Fruit fly (Drosophila melanogaster) whole organism, embryonic: Measurements from ENCODE around the gene Eaat2.

ENCODE experiments used
- Adf1 ChIP-seq: fragments of 200-800 bp; sonication (Bioruptor generic); IDR thresholded peaks from 2 replicates; pipeline ENCODE4 v1.3.6; 2022; ENCODE audit warnings: missing biosample characterization, missing genetic modification characterization
- B-H2 ChIP-seq: fragments of 200-800 bp; sonication (Bioruptor generic); optimal IDR thresholded peaks from 2 replicates; lab custom pipeline; 2018; ENCODE audit warnings: missing biosample characterization, mild to moderate bottlenecking, missing genetic modification characterization
- CG14050 ChIP-seq: fragments of 200-800 bp; sonication (Bioruptor generic); IDR thresholded peaks from 3 replicates; pipeline ENCODE4 v1.3.6; 2022; ENCODE audit warnings: missing biosample characterization, missing genetic modification characterization
- CG14965 ChIP-seq: fragments of 200-800 bp; sonication (Bioruptor generic); optimal IDR thresholded peaks from 2 replicates; lab custom pipeline; 2016; ENCODE audit warnings: missing biosample characterization, missing genetic modification characterization, borderline replicate concordance
- CG15479 ChIP-seq: fragments of 200-800 bp; sonication (Bioruptor generic); optimal IDR thresholded peaks from 3 replicates; lab custom pipeline; 2019; ENCODE audit warnings: missing biosample characterization, mild to moderate bottlenecking, missing genetic modification characterization, moderate library complexity
- CG16813 ChIP-seq: fragments of 200-800 bp; sonication (Bioruptor generic); IDR thresholded peaks from 3 replicates; pipeline ENCODE4 v1.3.6; 2022; ENCODE audit warnings: missing biosample characterization, missing genetic modification characterization; ENCODE audit not compliant: partially characterized antibody
- CG17612 ChIP-seq: fragments of 200-800 bp; sonication (Bioruptor generic); IDR thresholded peaks from 2 replicates; pipeline ENCODE4 v1.3.6; 2022; ENCODE audit warnings: missing biosample characterization, missing genetic modification characterization
- CG31441 ChIP-seq: fragments of 200-800 bp; sonication (Bioruptor generic); IDR thresholded peaks from 2 replicates; pipeline ENCODE4 v1.3.6; 2022; ENCODE audit warnings: missing biosample characterization, missing genetic modification characterization
- CG34376 ChIP-seq: fragments of 200-800 bp; sonication (Bioruptor generic); optimal IDR thresholded peaks from 2 replicates; lab custom pipeline; 2018; ENCODE audit warnings: missing biosample characterization, mild to moderate bottlenecking, missing genetic modification characterization
- CG4328 ChIP-seq: fragments of 200-800 bp; sonication (Bioruptor generic); optimal IDR thresholded peaks from 3 replicates; lab custom pipeline; 2017; ENCODE audit warnings: missing biosample characterization, missing genetic modification reagents, missing genetic modification characterization
- CG4820 ChIP-seq: fragments of 200-800 bp; sonication (Bioruptor generic); optimal IDR thresholded peaks from 3 replicates; lab custom pipeline; 2016; ENCODE audit warnings: missing biosample characterization, missing genetic modification characterization
- CG4854 ChIP-seq: fragments of 200-800 bp; sonication (Bioruptor generic); optimal IDR thresholded peaks from 2 replicates; lab custom pipeline; 2016; ENCODE audit warnings: missing biosample characterization, missing genetic modification characterization, inconsistent platforms
- CG6654 ChIP-seq: fragments of 200-800 bp; sonication (Bioruptor generic); optimal IDR thresholded peaks from 2 replicates; lab custom pipeline; 2017; ENCODE audit warnings: missing biosample characterization, mild to moderate bottlenecking, missing genetic modification characterization
- CG6683 ChIP-seq: fragments of 200-800 bp; sonication (Bioruptor generic); optimal IDR thresholded peaks from 2 replicates; lab custom pipeline; 2017; ENCODE audit warnings: missing biosample characterization, mild to moderate bottlenecking, missing genetic modification characterization, missing genetic modification reagents
- CG6813 ChIP-seq: fragments of 200-800 bp; sonication (Bioruptor generic); optimal IDR thresholded peaks from 2 replicates; lab custom pipeline; 2017; ENCODE audit warnings: missing biosample characterization, missing genetic modification characterization, mild to moderate bottlenecking, moderate library complexity, missing genetic modification reagents
- CG7556 ChIP-seq: fragments of 200-800 bp; sonication (Bioruptor generic); optimal IDR thresholded peaks from 2 replicates; lab custom pipeline; 2017; ENCODE audit warnings: missing biosample characterization, mild to moderate bottlenecking, missing genetic modification characterization
- CG9437 ChIP-seq: fragments of 200-800 bp; sonication (Bioruptor generic); optimal IDR thresholded peaks from 2 replicates; lab custom pipeline; 2018; ENCODE audit warnings: missing biosample characterization, mild to moderate bottlenecking, missing genetic modification characterization
- Dip3 ChIP-seq: fragments of 200-800 bp; sonication (Bioruptor generic); optimal IDR thresholded peaks from 3 replicates; lab custom pipeline; 2016; ENCODE audit warnings: missing biosample characterization, missing genetic modification characterization
- Drgx ChIP-seq: fragments of 200-800 bp; sonication (Bioruptor generic); IDR thresholded peaks from 2 replicates; pipeline ENCODE4 v1.3.6; 2022; ENCODE audit warnings: missing biosample characterization, missing genetic modification characterization
- Elba2 ChIP-seq: fragments of 200-800 bp; sonication (Bioruptor generic); optimal IDR thresholded peaks from 3 replicates; lab custom pipeline; 2016; ENCODE audit warnings: missing biosample characterization, missing genetic modification characterization
- H15 ChIP-seq: fragments of 200-800 bp; sonication (Bioruptor generic); IDR thresholded peaks from 3 replicates; pipeline ENCODE4 v1.3.6; 2022; ENCODE audit warnings: missing biosample characterization, missing genetic modification characterization
- Hmr ChIP-seq: fragments of 200-800 bp; sonication (Bioruptor generic); optimal IDR thresholded peaks from 3 replicates; lab custom pipeline; 2017; ENCODE audit warnings: mild to moderate bottlenecking, missing biosample characterization, missing genetic modification reagents, missing genetic modification characterization
- Hmx ChIP-seq: fragments of 200-800 bp; sonication (Bioruptor generic); optimal IDR thresholded peaks from 2 replicates; lab custom pipeline; 2016; ENCODE audit warnings: missing biosample characterization, missing genetic modification characterization
- Jarid2 ChIP-seq: fragments of 200-800 bp; sonication (Bioruptor generic); optimal IDR thresholded peaks from 3 replicates; lab custom pipeline; 2017; ENCODE audit warnings: mild to moderate bottlenecking, missing biosample characterization, missing genetic modification reagents, missing genetic modification characterization
- MTF-1 ChIP-seq: fragments of 200-800 bp; sonication (Bioruptor generic); optimal IDR thresholded peaks from 2 replicates; lab custom pipeline; 2018; ENCODE audit warnings: missing biosample characterization, mild to moderate bottlenecking, missing genetic modification characterization, borderline replicate concordance
- Mad ChIP-seq: fragments of 200-800 bp; sonication (Bioruptor generic); optimal IDR thresholded peaks from 2 replicates; lab custom pipeline; 2016; ENCODE audit warnings: missing biosample characterization, missing genetic modification characterization
- NFAT ChIP-seq: fragments of 200-800 bp; sonication (Bioruptor generic); IDR thresholded peaks from 2 replicates; pipeline ENCODE4 v1.3.6; 2022; ENCODE audit warnings: missing biosample characterization, missing genetic modification characterization
- Ptx1 ChIP-seq: fragments of 200-800 bp; sonication (Bioruptor generic); IDR thresholded peaks from 2 replicates; pipeline ENCODE4 v1.3.6; 2022; ENCODE audit warnings: missing biosample characterization, missing genetic modification characterization
- ato ChIP-seq: fragments of 200-800 bp; sonication (Bioruptor generic); IDR thresholded peaks from 2 replicates; pipeline ENCODE4 v1.3.6; 2022; ENCODE audit warnings: missing biosample characterization, missing genetic modification characterization; ENCODE audit not compliant: partially characterized antibody
- cato ChIP-seq: fragments of 200-800 bp; sonication (Bioruptor generic); optimal IDR thresholded peaks from 2 replicates; lab custom pipeline; 2016; ENCODE audit warnings: missing biosample characterization, missing genetic modification characterization, borderline replicate concordance
- cg ChIP-seq: fragments of 200-800 bp; sonication (Bioruptor generic); optimal IDR thresholded peaks from 3 replicates; lab custom pipeline; 2019; ENCODE audit warnings: missing biosample characterization, mild to moderate bottlenecking, missing genetic modification characterization, moderate library complexity
- chn ChIP-seq: fragments of 200-800 bp; sonication (Bioruptor generic); optimal IDR thresholded peaks from 2 replicates; lab custom pipeline; 2016; ENCODE audit warnings: missing biosample characterization, missing genetic modification characterization
- croc ChIP-seq: fragments of 200-800 bp; sonication (Bioruptor generic); conservative IDR thresholded peaks from 3 replicates; pipeline ENCODE4 v1.3.6; 2022; ENCODE audit warnings: missing biosample characterization, missing genetic modification characterization
- crol ChIP-seq: fragments of 200-800 bp; sonication (Bioruptor generic); IDR thresholded peaks from 2 replicates; pipeline ENCODE4 v1.3.6; 2022; ENCODE audit warnings: missing biosample characterization, missing genetic modification characterization
- da ChIP-seq: fragments of 200-800 bp; sonication (Bioruptor generic); optimal IDR thresholded peaks from 2 replicates; lab custom pipeline; 2016; ENCODE audit warnings: missing biosample characterization, missing genetic modification characterization
- dpn ChIP-seq, 2 experiments: fragments of 200-800 bp; sonication (Bioruptor generic); optimal IDR thresholded peaks; 3 replicates each; lab custom pipeline; 2016; ENCODE audit warnings: missing biosample characterization in 2 of 2, missing genetic modification characterization in 2 of 2
- en ChIP-seq: fragments of 200-800 bp; sonication (Bioruptor generic); optimal IDR thresholded peaks from 2 replicates; lab custom pipeline; 2016; ENCODE audit warnings: missing biosample characterization, missing genetic modification characterization
- fd64A ChIP-seq: fragments of 200-800 bp; sonication (Bioruptor generic); optimal IDR thresholded peaks from 3 replicates; lab custom pipeline; 2018; ENCODE audit warnings: missing biosample characterization, mild to moderate bottlenecking, missing genetic modification characterization
- gsb-n ChIP-seq: fragments of 200-800 bp; sonication (Bioruptor generic); optimal IDR thresholded peaks from 3 replicates; lab custom pipeline; 2018; ENCODE audit warnings: missing biosample characterization, mild to moderate bottlenecking, missing genetic modification characterization
- h ChIP-seq: fragments of >200 bp; optimal IDR thresholded peaks from 2 replicates; lab custom pipeline; 2017
- her ChIP-seq: fragments of 200-800 bp; sonication (Bioruptor generic); optimal IDR thresholded peaks from 2 replicates; lab custom pipeline; 2016; ENCODE audit warnings: missing biosample characterization, missing genetic modification characterization
- klu ChIP-seq: fragments of 200-800 bp; sonication (Bioruptor generic); IDR thresholded peaks from 2 replicates; pipeline ENCODE4 v1.3.6; 2022; ENCODE audit warnings: missing biosample characterization, missing genetic modification characterization
- kni ChIP-seq: fragments of 200-800 bp; sonication (Bioruptor generic); optimal IDR thresholded peaks from 3 replicates; lab custom pipeline; 2017; ENCODE audit warnings: mild to moderate bottlenecking, missing biosample characterization, missing genetic modification reagents, missing genetic modification characterization
- row ChIP-seq: fragments of 200-800 bp; sonication (Bioruptor generic); IDR thresholded peaks from 3 replicates; pipeline ENCODE4 v1.3.6; 2022; ENCODE audit warnings: missing biosample characterization, missing genetic modification characterization
- sens-2 ChIP-seq: fragments of 200-800 bp; sonication (Bioruptor generic); IDR thresholded peaks from 2 replicates; pipeline ENCODE4 v1.3.6; 2022; ENCODE audit warnings: missing biosample characterization, missing genetic modification characterization
- sisA ChIP-seq: fragments of 200-800 bp; sonication (Bioruptor generic); IDR thresholded peaks from 2 replicates; pipeline ENCODE4 v1.3.6; 2022; ENCODE audit warnings: missing biosample characterization, missing genetic modification characterization
- ssp ChIP-seq: fragments of 200-800 bp; sonication (Bioruptor generic); IDR thresholded peaks from 2 replicates; pipeline ENCODE4 v1.3.6; 2022; ENCODE audit warnings: missing biosample characterization, missing genetic modification characterization
- tgo ChIP-seq: fragments of 200-800 bp; sonication (Bioruptor generic); IDR thresholded peaks from 3 replicates; pipeline ENCODE4 v1.3.6; 2022; ENCODE audit warnings: missing biosample characterization, missing genetic modification characterization
- vvl ChIP-seq: fragments of 200-800 bp; sonication (Bioruptor generic); IDR thresholded peaks from 2 replicates; pipeline ENCODE4 v1.3.6; 2022; ENCODE audit warnings: missing biosample characterization, missing genetic modification characterization
- z ChIP-seq: fragments of 200-800 bp; sonication (Bioruptor generic); IDR thresholded peaks from 3 replicates; pipeline ENCODE4 v1.3.6; 2022; ENCODE audit warnings: missing biosample characterization, missing genetic modification characterization
- zen ChIP-seq: fragments of 200-800 bp; sonication (Bioruptor generic); optimal IDR thresholded peaks from 3 replicates; lab custom pipeline; 2018; ENCODE audit warnings: missing biosample characterization, mild to moderate bottlenecking, missing genetic modification characterization, moderate library complexity
- zfh1 ChIP-seq: fragments of 200-800 bp; sonication (Bioruptor generic); IDR thresholded peaks from 3 replicates; pipeline ENCODE4 v1.3.6; 2022; ENCODE audit warnings: missing biosample characterization, missing genetic modification characterization

Gene Eaat2

DNA sequence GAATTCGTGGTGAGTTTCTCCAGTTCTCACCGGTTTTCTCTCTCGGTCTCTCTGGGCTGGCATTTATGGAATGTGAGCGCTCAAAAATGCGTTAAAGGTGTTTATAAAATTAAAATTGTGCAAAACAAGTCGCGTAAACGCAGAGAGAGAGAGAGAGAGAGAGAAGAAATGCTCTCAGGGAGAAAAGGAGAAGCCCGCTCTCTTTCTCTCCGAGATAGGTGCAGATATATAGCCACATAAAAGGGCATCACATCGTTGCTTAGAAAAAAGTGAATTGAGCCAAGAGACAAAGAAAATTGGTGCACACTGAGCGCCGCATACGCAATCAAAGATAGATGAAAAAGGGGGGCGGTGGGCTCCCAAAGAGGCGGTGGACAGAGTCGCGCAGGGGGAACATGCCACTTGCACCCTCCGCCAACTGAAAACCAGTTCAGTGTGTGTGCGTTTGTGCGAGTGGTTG lies 42.3 kb downstream of the Eaat2 start (continued):
- TF ChIP-seq Elba2 (GFP tag; lab: Kevin White, UChicago) (no peak), vvl (GFP tag; lab: Robert Waterston, UW) (peak; percentile 30), ssp (GFP tag; lab: Robert Waterston, UW) (no peak), CG31441 (no peak), fd64A (GFP tag; lab: Kevin White, UChicago) (no peak), tgo (GFP tag; lab: Robert Waterston, UW) (no peak), MTF-1 (GFP tag; lab: Kevin White, UChicago) (no peak), CG6683 (GFP tag; lab: Kevin White, UChicago) (no peak), sens-2 (GFP tag; lab: Robert Waterston, UW) (no peak), Mad (no peak), sisA (GFP tag; lab: Robert Waterston, UW) (no peak), CG4328 (no peak), Drgx (GFP tag; lab: Robert Waterston, UW) (no peak), NFAT (GFP tag; lab: Robert Waterston, UW) (no peak), en (GFP tag; lab: Kevin White, UChicago) (no peak), H15 (GFP tag; lab: Robert Waterston, UW) (no peak), klu (GFP tag; lab: Robert Waterston, UW) (no peak), zfh1 (GFP tag; lab: Robert Waterston, UW) (no peak), dpn (GFP tag; optimal IDR thresholded peaks at IDR 0.05; lab: Kevin White, UChicago) (no peak), CG6813 (GFP tag; lab: Kevin White, UChicago) (no peak), CG4854 (GFP tag; lab: Kevin White, UChicago) (no peak), CG17612 (GFP tag; lab: Robert Waterston, UW) (no peak), CG7556 (GFP tag; lab: Kevin White, UChicago) (no peak), z (GFP tag; lab: Robert Waterston, UW) (no peak), CG4820 (GFP tag; lab: Kevin White, UChicago) (no peak), CG6654 (GFP tag; lab: Kevin White, UChicago) (no peak), B-H2 (GFP tag; lab: Kevin White, UChicago) (no peak), row (GFP tag; lab: Robert Waterston, UW) (no peak), CG15479 (GFP tag; lab: Kevin White, UChicago) (peak; percentile 38), crol (GFP tag; lab: Robert Waterston, UW) (peak; percentile 95), Adf1 (GFP tag; lab: Robert Waterston, UW) (no peak), chn (GFP tag; lab: Kevin White, UChicago) (no peak), CG14965 (GFP tag; lab: Kevin White, UChicago) (no peak), Hmr (GFP tag; lab: Kevin White, UChicago) (no peak), CG16813 (GFP tag; lab: Robert Waterston, UW) (no peak), Dip3 (GFP tag; lab: Kevin White, UChicago) (no peak), cg (GFP tag; lab: Kevin White, UChicago) (peak; percentile 26), ato (GFP tag; lab: Robert Waterston, UW) (no peak), her (GFP tag; lab: Kevin White, UChicago) (peak; percentile 38), gsb-n (tag; lab: Kevin White, UChicago) (no peak), da (GFP tag; lab: Kevin White, UChicago) (no peak), Hmx (GFP tag; lab: Kevin White, UChicago) (no peak), h (lab: Kevin White, UChicago) (no peak), CG9437 (GFP tag; lab: Kevin White, UChicago) (no peak), CG14050 (GFP tag; lab: Robert Waterston, UW) (no peak), CG34376 (no peak), croc (GFP tag; lab: Robert Waterston, UW) (no peak), zen (tag; lab: Kevin White, UChicago) (no peak), kni (GFP tag; lab: Kevin White, UChicago) (peak; percentile 80), Jarid2 (GFP tag; lab: Kevin White, UChicago) (no peak), Ptx1 (GFP tag; lab: Robert Waterston, UW) (no peak), cato (no peak)
